Fruit fly (Drosophila melanogaster) S2 (cell line): ENCODE measurements around the gene Osbp.

Experiments used
- CG8478 ChIP-seq: fragments of >200 bp; optimal IDR thresholded peaks from 2 replicates; lab custom pipeline; 2018
- CTCF ChIP-seq, 2 experiments: fragments of >200 bp; optimal IDR thresholded peaks; 2 replicates each; lab custom pipeline; 2018

Osbp gene

DNA sequence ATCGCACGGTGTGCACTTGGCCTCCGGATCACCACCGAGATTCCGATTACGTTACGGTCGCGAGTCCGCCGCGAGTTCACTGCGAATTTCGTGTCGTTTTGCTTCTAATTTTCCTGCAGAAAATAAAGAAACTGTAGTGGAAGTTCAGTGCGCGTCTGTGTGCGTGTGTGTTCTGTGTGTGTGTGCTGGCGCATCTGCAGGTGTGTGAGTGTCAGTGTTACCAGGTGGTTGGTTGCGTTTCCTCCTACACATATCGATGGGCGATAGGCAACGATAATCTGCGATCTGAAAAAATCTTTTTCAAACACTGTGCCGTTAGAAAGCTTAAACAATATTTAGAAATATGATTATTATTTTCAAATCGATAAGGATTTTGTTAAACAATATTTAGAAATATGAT, at the start of gene Osbp:
TSS of gene Osbp (minus strand) at position 174 of the 400 bp plus-strand sequence.
- TF ChIP-seq CG8478 (lab: Kevin White, UChicago), result no peak
- no peak for TF ChIP-seq CTCF (optimal IDR thresholded peaks at IDR 0.05; lab: Kevin White, UChicago)

DNA sequence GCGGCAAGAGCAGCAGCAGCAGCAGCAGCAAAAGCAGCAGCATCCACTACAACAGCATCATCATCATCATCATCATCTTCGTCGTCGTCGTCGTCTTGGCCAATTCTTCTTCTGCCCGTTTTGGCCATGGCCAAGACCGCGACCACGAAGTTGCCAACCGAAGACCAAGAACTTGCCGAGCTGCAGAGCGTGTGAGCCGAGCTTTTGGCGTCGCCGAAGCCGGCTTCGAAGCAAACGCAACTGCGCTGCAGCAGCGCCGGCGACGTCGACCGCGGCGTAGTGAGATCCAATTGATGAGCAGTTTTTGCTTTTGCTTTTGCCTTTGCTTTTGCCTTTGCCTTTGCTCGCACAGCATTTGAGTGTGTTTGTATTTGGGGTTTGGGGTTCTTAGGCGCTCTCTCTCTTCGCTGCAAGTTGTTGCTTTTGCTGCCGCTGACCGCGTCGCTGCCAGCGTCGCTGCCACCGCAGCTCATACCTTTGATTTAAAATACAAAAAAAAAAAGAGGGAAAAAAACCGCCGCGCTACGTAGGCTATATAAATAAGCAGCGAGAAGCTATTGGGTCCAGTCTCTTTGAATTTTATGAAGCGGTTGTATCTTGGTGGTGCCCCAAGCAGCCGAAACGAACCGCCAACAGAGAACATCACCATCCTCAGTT, 47.1 kb upstream of the Osbp start:
- TF ChIP-seq CG8478 (lab: Kevin White, UChicago) (no peak), CTCF (optimal IDR thresholded peaks at IDR 0.05; lab: Kevin White, UChicago) (no peak)

DNA sequence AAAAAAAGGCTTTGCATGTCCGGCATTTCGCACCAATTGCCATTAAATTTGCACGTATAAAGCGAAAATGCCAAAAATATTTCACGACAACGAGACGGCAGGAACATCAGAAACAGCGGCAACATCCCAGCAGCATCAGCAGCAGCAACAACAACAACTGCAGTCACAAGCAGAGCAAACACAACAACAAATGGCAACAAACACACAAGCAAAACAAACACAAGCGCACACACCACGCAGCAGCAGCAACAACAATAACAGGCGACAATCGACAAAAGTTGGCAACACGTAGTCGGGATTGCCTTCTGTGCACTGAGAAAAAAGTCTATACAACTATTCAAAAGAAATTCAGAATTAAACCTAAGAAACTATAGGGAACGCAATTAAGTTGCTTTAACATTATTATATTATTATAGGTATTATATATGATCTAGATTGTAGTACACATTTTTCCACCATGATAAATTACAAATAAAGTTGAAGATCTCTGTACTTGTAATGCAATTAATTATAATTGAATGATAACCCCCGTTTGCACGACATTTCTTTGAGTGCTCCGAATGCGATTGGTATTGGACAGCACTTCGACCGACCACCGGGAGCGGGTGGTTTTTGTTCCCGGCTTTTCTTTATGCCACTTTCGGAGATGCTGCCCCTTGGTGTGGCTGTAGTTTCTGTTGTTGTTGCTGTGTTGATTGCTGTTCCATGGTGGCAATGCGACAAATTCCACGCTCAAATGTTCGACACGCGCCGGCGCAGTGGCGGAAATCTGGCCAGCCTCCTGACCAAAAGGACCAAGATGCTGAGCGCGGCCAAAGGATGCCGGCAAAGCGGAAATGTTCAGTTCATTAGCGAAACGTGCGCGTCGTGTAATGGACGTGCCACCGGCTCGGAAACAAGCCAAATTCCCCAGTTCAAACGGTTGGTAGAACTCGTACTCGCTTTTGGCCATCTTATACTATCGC, 45.8 kb upstream of the Osbp start, which contains the start of gene tnc:
TSS of gene tnc (plus strand) at position 848 of the 965 bp plus-strand sequence.
- no peak for TF ChIP-seq CG8478 (lab: Kevin White, UChicago)
- TF ChIP-seq CTCF (optimal IDR thresholded peaks at IDR 0.05; lab: Kevin White, UChicago), result no peak

DNA sequence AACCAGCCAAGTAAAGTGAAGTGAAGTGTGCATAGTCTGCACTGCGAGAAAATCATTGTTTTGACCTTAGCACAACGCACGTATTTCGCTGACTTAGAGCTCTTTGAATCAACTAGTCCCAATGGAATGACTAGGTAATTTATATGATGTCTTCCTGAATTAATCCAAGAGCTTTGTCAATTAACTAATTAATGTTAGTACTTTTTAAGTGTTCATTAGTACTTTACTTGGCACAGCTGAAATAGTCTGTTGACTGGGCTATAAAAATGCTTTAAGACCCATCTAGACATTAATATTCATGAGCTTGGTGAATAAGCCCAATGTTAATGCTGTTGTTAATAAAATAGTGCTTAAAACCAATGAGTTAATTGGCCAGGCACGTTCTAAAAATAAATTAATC, 38.1 kb upstream of the Osbp start:
- no peak for TF ChIP-seq CG8478 (lab: Kevin White, UChicago)
- no peak for TF ChIP-seq CTCF (optimal IDR thresholded peaks at IDR 0.05; lab: Kevin White, UChicago)

DNA sequence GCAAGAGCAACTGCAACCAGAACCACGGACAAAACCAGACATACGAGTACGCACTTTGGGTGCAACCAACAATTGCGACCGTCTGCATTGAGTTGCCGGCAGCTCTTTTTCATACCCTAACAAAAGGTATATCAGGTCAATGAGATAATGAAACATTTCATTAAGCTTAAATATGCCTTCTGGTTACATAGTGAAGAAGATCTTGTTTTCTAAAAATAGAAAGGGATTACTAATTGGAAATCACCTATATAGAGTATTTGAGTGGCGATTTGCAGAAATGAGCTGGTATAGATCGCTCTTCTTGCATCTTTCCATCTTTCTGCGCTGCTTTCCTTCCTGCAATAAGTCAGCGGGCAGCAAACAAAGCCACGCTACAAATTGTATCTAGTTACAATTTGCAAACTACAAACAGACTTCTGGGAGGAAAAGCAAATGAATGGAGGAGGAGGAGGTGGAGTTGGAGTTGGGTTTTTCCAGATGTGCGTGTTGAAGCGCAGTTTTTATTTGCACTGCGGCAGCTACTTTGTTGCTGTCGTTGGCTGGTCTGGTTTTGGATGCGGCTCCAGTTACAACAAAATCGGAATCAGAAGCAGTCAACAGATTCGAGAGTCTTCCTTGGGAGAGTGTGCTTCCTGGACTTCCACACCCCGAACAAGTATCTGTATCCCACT, 36.9 kb upstream of the Osbp start:
- TF ChIP-seq CTCF (optimal IDR thresholded peaks at IDR 0.05; lab: Kevin White, UChicago) (no peak), CG8478 (lab: Kevin White, UChicago) (no peak)

DNA sequence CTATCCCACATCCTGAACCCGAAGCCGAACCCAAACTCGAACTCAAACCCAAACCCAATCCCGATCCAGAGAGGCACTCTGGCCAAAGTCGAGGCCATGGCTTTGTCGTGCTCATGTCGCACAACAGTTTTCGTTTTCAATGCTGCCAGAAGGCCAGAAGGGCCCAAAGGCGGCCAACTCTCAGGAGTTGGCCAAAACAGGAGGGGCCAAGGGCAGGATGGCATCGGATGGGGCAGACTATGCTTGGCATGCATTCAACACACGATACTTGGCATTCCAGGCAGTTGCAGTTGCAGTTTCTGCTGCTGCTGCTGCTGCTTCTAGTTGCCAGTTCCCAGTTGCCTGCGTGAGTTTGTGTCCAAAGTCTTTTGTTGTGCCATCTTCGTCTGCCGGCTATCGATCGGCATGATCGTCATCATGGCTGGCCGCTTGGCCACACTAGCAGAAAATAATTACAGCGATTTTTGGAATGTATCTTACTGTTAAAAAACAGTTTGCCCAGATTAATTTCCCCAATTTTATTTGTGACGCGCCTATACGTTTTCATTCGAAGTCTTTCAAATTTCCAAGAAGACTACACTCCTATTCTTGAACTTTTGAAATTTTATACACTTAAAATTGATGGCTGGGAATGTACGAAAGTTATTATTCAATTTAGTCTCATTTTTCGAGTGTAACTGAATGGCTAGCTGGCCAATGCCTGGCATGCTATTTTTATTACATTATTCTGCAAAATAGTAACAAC, 32.5 kb upstream of the Osbp start:
- TF ChIP-seq CTCF (optimal IDR thresholded peaks at IDR 0.05; lab: Kevin White, UChicago), result no peak
- no peak for TF ChIP-seq CG8478 (lab: Kevin White, UChicago)

DNA sequence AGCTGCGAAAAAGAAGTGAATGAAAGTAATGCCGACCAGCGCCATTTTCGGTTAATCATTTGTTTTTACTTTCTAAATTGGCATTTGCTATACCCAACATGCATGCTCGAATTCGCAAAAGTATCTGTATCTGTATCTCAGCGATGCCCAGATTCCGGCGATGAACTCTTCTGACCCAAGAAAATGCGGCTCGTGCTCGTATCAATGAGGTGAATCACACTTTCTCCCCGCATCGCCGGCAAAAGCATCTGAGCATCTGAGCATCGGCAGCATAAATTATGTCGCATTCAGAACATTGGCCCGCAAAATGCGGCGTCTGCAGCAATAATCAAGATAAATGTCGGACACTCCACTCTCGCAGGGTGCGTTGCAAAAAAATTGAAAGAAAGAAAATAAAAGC, 30.9 kb upstream of the Osbp start:
- no peak for TF ChIP-seq CTCF (optimal IDR thresholded peaks at IDR 0.05; lab: Kevin White, UChicago)

DNA sequence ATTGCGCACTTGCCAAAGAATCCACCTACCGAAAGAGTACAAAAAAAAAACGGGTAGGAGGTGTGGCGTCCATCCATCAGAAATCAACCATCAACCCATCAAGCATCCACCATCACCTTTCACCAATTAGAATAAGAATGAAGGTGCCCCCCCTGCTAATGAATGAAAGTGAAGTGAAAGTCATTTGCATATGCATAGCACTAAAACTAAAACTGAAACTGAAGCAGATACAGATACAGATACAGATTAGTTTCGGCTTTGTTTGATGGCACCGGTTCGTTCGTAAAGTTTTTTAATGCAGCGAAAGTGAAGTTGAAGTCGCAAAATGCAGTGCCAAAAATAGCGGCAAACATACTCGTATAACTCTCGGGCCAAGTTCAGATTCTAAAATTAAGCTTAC, 30.0 kb upstream of the Osbp start:
- TF ChIP-seq CG8478 (lab: Kevin White, UChicago), result no peak
- no peak for TF ChIP-seq CTCF (optimal IDR thresholded peaks at IDR 0.05; lab: Kevin White, UChicago)

DNA sequence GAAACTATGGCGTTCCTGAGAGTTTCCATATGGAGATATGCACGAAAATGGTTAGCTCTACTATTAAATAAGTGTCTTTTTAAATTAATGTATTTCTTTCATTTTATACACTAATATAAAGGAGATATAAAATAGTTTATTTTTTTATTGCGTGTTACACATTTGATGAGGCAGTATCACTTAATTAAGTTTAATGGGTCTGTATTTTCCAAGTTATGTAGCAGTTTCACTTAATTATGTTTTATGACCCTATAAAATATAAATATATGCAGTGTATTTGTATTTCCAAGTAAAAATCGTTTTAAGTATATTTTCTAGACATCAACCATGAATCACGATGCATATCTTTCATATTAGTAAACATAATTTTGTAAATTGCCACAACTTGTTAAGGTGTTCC, 28.6 kb upstream of the Osbp start:
- TF ChIP-seq CTCF (optimal IDR thresholded peaks at IDR 0.05; lab: Kevin White, UChicago), result no peak

DNA sequence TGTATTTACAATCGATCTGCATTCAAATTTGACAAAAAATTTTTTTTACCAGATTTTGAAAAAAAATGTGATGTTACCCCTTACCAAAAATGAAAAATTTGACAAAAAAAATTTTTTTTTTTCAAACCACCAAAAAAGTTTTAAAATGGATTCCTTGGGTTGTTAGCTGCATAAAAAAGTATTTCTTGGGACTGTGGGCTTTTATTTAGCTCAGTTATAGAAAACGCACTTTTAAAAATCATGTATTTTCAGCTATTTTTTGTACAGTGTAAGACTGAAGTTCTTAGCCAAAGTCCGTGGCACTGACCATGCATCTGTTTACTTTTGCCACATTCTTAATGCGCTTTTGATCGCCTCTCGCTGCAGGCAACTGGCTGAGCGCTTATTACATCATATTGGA, 27.4 kb upstream of the Osbp start:
- TF ChIP-seq CG8478 (lab: Kevin White, UChicago) (no peak), CTCF (optimal IDR thresholded peaks at IDR 0.05; lab: Kevin White, UChicago) (no peak)

DNA sequence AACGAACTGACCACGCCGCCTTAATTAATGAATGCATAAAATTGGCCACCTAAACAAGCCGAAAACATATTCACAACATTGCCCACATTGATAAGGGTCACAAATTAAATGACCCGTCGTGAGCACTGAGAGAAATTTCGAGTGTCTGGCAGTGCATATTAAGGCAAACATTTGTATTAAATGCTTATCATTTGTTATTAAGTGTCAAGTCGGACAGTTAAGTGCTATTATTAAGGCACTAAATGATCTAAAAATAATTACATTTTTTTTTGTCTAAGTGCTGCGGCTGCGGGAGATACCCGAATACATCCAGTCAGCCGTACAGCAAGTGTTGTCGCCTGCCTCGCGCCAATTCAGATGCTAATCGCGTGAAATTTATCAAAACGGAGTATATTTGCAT, 24.4 kb upstream of the Osbp start:
- TF ChIP-seq CG8478 (lab: Kevin White, UChicago) (no peak), CTCF (optimal IDR thresholded peaks at IDR 0.05; lab: Kevin White, UChicago) (no peak)

DNA sequence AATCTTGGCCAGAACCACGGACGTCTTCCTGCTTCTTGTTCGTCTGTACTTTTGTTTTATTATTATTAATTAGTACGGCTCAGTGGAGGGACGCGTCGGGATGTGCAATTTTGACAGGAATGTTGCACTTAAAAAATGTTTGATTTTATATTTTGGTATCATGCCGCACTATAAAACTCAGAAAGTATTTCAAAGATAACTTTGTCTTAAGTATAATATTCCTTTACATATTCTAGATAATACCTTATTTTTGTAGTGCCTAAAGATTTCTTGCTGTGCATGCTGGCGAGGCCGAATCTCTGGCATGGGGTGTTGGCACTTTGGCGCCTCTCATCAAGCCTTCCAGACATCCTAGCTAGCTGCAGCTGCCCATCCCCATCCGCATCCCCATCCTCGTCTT, 15.1 kb upstream of the Osbp start:
- no peak for TF ChIP-seq CTCF (optimal IDR thresholded peaks at IDR 0.05; lab: Kevin White, UChicago)
- no peak for TF ChIP-seq CG8478 (lab: Kevin White, UChicago)

DNA sequence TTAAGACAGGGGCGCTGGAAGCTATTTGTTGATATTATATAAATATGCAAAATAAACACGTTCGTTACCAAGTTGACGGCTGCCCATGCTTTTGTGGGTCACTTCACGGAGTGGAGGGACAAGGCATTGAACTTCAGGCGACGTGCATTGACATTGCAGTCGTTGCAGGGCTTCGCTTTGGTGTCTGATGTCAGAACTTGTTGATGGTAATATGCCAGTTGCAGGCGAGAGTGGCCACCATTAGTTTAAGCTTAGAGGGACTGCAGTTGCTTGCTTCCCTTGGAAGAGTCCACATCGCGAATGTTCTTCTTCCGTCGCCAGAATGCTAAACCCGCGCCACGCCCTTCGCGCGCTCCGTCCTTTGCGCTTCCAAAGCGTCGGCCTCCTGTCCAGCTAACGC, 9.3 kb upstream of the Osbp start, which contains the start of gene mah:
TSS of gene mah (plus strand) at position 301 of the 400 bp plus-strand sequence.
- TF ChIP-seq CG8478 (lab: Kevin White, UChicago), result no peak
- TF ChIP-seq CTCF (optimal IDR thresholded peaks at IDR 0.05; lab: Kevin White, UChicago), result no peak
